Worm (Caenorhabditis elegans) whole organism, young adult: Measurements from ENCODE around the gene myo-3.
A peak's percentile ranks its signal among the peaks of the same experiment; 100 is the strongest.

Experiments
- B0035.1 ChIP-seq: sonication (generic microtip); optimal IDR thresholded peaks from 2 replicates; lab custom pipeline; 2016; ENCODE audit warnings: missing genetic modification characterization, mild to moderate bottlenecking, missing compliant biosample characterization, missing genotype, missing genetic modification reagents
- F23B12.7 ChIP-seq: sonication (generic microtip); optimal IDR thresholded peaks from 2 replicates; lab custom pipeline; 2017; ENCODE audit warnings: missing genetic modification characterization, mild to moderate bottlenecking, missing compliant biosample characterization, antibody characterized with exemption, moderate library complexity; ENCODE audit not compliant: insufficient read depth
- F39B2.1 ChIP-seq: fragments of 200-800 bp; sonication (Bioruptor generic); IDR thresholded peaks from 2 replicates; pipeline ENCODE4 v1.3.6; 2022; ENCODE audit warnings: missing genetic modification reagents, missing genetic modification characterization, missing compliant biosample characterization
- F52B5.7 ChIP-seq: sonication (generic microtip); optimal IDR thresholded peaks from 2 replicates; lab custom pipeline; 2016; ENCODE audit warnings: mild to moderate bottlenecking, missing genetic modification characterization, missing compliant biosample characterization
- T26A5.8 ChIP-seq: sonication (generic microtip); optimal IDR thresholded peaks from 2 replicates; lab custom pipeline; 2016; ENCODE audit warnings: missing genetic modification characterization, missing compliant biosample characterization
- Y53G8AR.9 ChIP-seq: fragments of 200-800 bp; sonication (Bioruptor generic); conservative IDR thresholded peaks from 2 replicates; pipeline ENCODE4 v1.3.6; 2022; ENCODE audit warnings: missing genetic modification reagents, missing genetic modification characterization, missing compliant biosample characterization
- Y56A3A.18 ChIP-seq: fragments of 200-800 bp; sonication (Bioruptor generic); IDR thresholded peaks from 2 replicates; pipeline ENCODE4 v1.3.6; 2022; ENCODE audit warnings: missing genetic modification reagents, missing genetic modification characterization, missing compliant biosample characterization
- Y67H2A.10 ChIP-seq: fragments of 200-800 bp; sonication (Bioruptor generic); conservative IDR thresholded peaks from 2 replicates; pipeline ENCODE4 v1.3.6; 2022; ENCODE audit warnings: missing genetic modification reagents, missing genetic modification characterization, missing compliant biosample characterization
- Y95B8A.8 ChIP-seq: fragments of 200-800 bp; sonication (Bioruptor generic); IDR thresholded peaks from 2 replicates; pipeline ENCODE4 v1.3.6; 2022; ENCODE audit warnings: missing genetic modification reagents, missing genetic modification characterization, missing compliant biosample characterization
- attf-5 ChIP-seq: fragments of 200-800 bp; sonication (Bioruptor generic); optimal IDR thresholded peaks from 2 replicates; lab custom pipeline; 2018; ENCODE audit warnings: mild to moderate bottlenecking, missing genetic modification characterization, missing compliant biosample characterization
- ceh-100 ChIP-seq: fragments of 200-800 bp; sonication (Bioruptor generic); IDR thresholded peaks from 2 replicates; pipeline ENCODE4 v1.3.6; 2022; ENCODE audit warnings: missing genetic modification reagents, missing genetic modification characterization, missing compliant biosample characterization
- ceh-40 ChIP-seq: fragments of 200-800 bp; sonication (Bioruptor generic); IDR thresholded peaks from 2 replicates; pipeline ENCODE4 v1.3.6; 2022; ENCODE audit warnings: missing genetic modification characterization, missing compliant biosample characterization
- dox-1 ChIP-seq: fragments of 200-800 bp; sonication (Bioruptor generic); IDR thresholded peaks from 2 replicates; pipeline ENCODE4 v1.3.6; 2022; ENCODE audit warnings: missing genetic modification reagents, missing genetic modification characterization, missing compliant biosample characterization
- dpl-1 ChIP-seq: fragments of 150-350 bp; optimal IDR thresholded peaks from 2 replicates; lab custom pipeline; 2014; ENCODE audit warnings: missing biosample characterization, missing genetic modification reagents, missing genetic modification characterization
- ets-4 ChIP-seq: fragments of 200-800 bp; sonication (Bioruptor generic); optimal IDR thresholded peaks from 2 replicates; lab custom pipeline; 2018; ENCODE audit warnings: mild to moderate bottlenecking, missing genetic modification characterization, missing compliant biosample characterization
- fkh-3 ChIP-seq: sonication (generic microtip); optimal IDR thresholded peaks from 2 replicates; lab custom pipeline; 2016; ENCODE audit warnings: mild to moderate bottlenecking, missing genetic modification characterization, missing compliant biosample characterization
- hmg-20 ChIP-seq: fragments of 200-800 bp; sonication (Bioruptor generic); IDR thresholded peaks from 2 replicates; pipeline ENCODE4 v1.3.6; 2022; ENCODE audit warnings: missing genetic modification reagents, missing genetic modification characterization, missing compliant biosample characterization
- hsf-1 ChIP-seq: fragments of 200-800 bp; sonication (Bioruptor generic); IDR thresholded peaks from 2 replicates; pipeline ENCODE4 v1.3.6; 2022; ENCODE audit warnings: missing genetic modification reagents, missing genetic modification characterization, missing compliant biosample characterization
- lag-1 ChIP-seq: fragments of 200-800 bp; sonication (Bioruptor generic); IDR thresholded peaks from 2 replicates; pipeline ENCODE4 v1.3.6; 2022; ENCODE audit warnings: missing genetic modification reagents, missing genetic modification characterization, missing compliant biosample characterization
- let-526 ChIP-seq: fragments of 200-800 bp; sonication (Bioruptor generic); IDR thresholded peaks from 2 replicates; pipeline ENCODE4 v1.3.6; 2022; ENCODE audit warnings: missing genetic modification reagents, missing genetic modification characterization, missing compliant biosample characterization
- lin-26 ChIP-seq: fragments of 200-800 bp; sonication (Bioruptor generic); IDR thresholded peaks from 2 replicates; pipeline ENCODE4 v1.3.6; 2022; ENCODE audit warnings: missing genetic modification reagents, missing genetic modification characterization, missing compliant biosample characterization
- madf-3 ChIP-seq: fragments of 200-800 bp; sonication (Bioruptor generic); IDR thresholded peaks from 2 replicates; pipeline ENCODE4 v1.3.6; 2022; ENCODE audit warnings: missing genetic modification reagents, missing genetic modification characterization, missing compliant biosample characterization
- madf-8 ChIP-seq: fragments of 200-800 bp; sonication (Bioruptor generic); conservative IDR thresholded peaks from 2 replicates; pipeline ENCODE4 v1.3.6; 2022; ENCODE audit warnings: missing genetic modification reagents, missing genetic modification characterization, missing compliant biosample characterization
- mel-28 ChIP-seq: sonication (generic microtip); optimal IDR thresholded peaks from 2 replicates; lab custom pipeline; 2016; ENCODE audit warnings: borderline replicate concordance, mild to moderate bottlenecking, missing genetic modification characterization, missing compliant biosample characterization
- mes-4 ChIP-seq: sonication (generic microtip); optimal IDR thresholded peaks from 2 replicates; lab custom pipeline; 2016; ENCODE audit warnings: missing genotype, missing genetic modification characterization, missing compliant biosample characterization
- nfya-2 ChIP-seq: fragments of 200-800 bp; sonication (Bioruptor generic); IDR thresholded peaks from 2 replicates; pipeline ENCODE4 v1.3.6; 2022; ENCODE audit warnings: missing genetic modification reagents, missing genetic modification characterization, missing compliant biosample characterization
- nfyb-1 ChIP-seq: fragments of 200-800 bp; sonication (Bioruptor generic); IDR thresholded peaks from 2 replicates; pipeline ENCODE4 v1.3.6; 2022; ENCODE audit warnings: missing genetic modification reagents, missing genetic modification characterization, missing compliant biosample characterization
- nhr-80 ChIP-seq: sonication (generic microtip); optimal IDR thresholded peaks from 2 replicates; lab custom pipeline; 2016; ENCODE audit warnings: missing genetic modification characterization, missing compliant biosample characterization
- rpc-1 ChIP-seq, 2 experiments: fragments of 150-350 bp in 1 of 2; sonication (generic microtip) in 1 of 2; optimal IDR thresholded peaks; 2 replicates each; lab custom pipeline; 2014 to 2018; ENCODE audit warnings: missing biosample characterization in 1 of 2, missing genetic modification characterization in 1 of 2, missing genetic modification reagents in 1 of 2, missing genotype in 1 of 2
- somi-1 ChIP-seq: fragments of 200-800 bp; sonication (Bioruptor generic); optimal IDR thresholded peaks from 2 replicates; lab custom pipeline; 2018; ENCODE audit warnings: mild to moderate bottlenecking, missing genetic modification characterization, missing compliant biosample characterization
- tbx-9 ChIP-seq: sonication (generic microtip); optimal IDR thresholded peaks from 2 replicates; lab custom pipeline; 2016; ENCODE audit warnings: borderline replicate concordance, missing genetic modification characterization, inconsistent platforms, missing compliant biosample characterization
- ztf-18 ChIP-seq: sonication (generic microtip); optimal IDR thresholded peaks from 2 replicates; lab custom pipeline; 2016; ENCODE audit warnings: missing genotype, mild to moderate bottlenecking, missing genetic modification characterization, missing compliant biosample characterization
- ztf-26 ChIP-seq: sonication (generic microtip); optimal IDR thresholded peaks from 2 replicates; lab custom pipeline; 2017; ENCODE audit warnings: missing genetic modification characterization, missing compliant biosample characterization
- ztf-6 ChIP-seq: fragments of 200-800 bp; sonication (Bioruptor generic); IDR thresholded peaks from 2 replicates; pipeline ENCODE4 v1.3.6; 2022; ENCODE audit warnings: missing genetic modification reagents, missing genetic modification characterization, missing compliant biosample characterization

Gene myo-3

ce11 chrV:12235502-12235901 is 1.4 kb upstream of the myo-3 start (continued):
- TF ChIP-seq madf-3 (no peak), attf-5 (no peak), F39B2.1 (GFP tag; lab: Robert Waterston, UW) (no peak)

- TF ChIP-seq lin-26 (GFP tag; lab: Robert Waterston, UW) (no peak), ztf-26 (tag; lab: Kevin White, UChicago) (no peak), rpc-1 (optimal IDR thresholded peaks at IDR 0.05; lab: Kevin White, UChicago) (no peak), rpc-1 (tag; optimal IDR thresholded peaks at IDR 0.05; lab: Kevin White, UChicago) (no peak), fkh-3 (tag; lab: Kevin White, UChicago) (no peak), B0035.1 (no peak), Y56A3A.18 (GFP tag; lab: Robert Waterston, UW) (no peak), dpl-1 (GFP tag; lab: Kevin White, UChicago) (no peak), hmg-20 (no peak), mel-28 (no peak), dox-1 (GFP tag; lab: Robert Waterston, UW) (no peak), ets-4 (GFP tag; lab: Kevin White, UChicago) (no peak), ceh-40 (GFP tag; lab: Robert Waterston, UW) (no peak)
- TF ChIP-seq, all 124 proteins: peak for 0
These were observed 718 bp downstream of the myo-3 start for ce11 chrV:12233425-12233824.

DNA sequence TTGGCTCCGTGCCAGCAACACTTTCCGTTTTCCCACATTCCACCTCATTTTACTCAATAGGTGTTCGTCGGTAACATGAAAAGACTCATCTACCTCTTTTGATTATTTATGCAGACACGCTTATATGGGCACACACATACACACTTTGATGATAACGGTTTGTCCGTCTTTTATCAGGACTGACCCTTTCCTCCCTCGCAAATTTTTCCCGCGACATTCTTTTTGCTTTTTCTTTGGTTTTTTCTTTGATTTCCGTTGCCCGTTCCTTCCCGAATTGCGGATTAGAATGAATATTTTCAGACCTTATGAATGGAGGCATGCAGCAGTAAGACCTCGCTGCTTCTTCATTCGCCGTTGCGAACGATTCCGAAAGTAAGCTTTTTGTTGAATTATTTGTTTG is 21.1 kb downstream of the myo-3 start, which contains the start of gene vab-8:
Gene vab-8, plus strand, starts transcription at position 301 of the 400 bp plus-strand sequence.
- TF ChIP-seq ceh-100 (no peak), nhr-80 (tag; lab: Kevin White, UChicago) (peak; percentile 57)

DNA sequence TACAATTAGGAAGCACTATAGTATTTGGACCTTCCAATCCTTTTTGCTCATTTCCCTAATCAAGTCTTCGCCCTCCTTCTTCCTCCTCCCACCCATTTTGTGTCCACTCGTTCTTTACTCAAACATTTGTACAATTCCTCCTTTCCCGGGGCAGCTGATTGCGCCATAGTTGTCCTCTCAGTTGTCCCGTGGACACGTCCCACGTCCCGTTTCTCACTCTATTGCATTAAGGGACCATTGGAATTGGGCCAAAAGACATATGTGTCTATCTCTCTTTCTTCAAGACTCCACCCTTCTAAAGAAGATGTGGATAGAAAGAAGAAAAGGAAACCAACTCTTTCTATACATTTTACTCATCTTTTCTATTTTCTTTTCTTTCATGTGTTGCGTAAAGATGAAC is 23.1 kb downstream of the myo-3 start:
- no peak for TF ChIP-seq B0035.1
- TF ChIP-seq T26A5.8 (tag; lab: Kevin White, UChicago) = no peak
- TF ChIP-seq ztf-26 (tag; lab: Kevin White, UChicago) = no peak
- TF ChIP-seq F23B12.7 (tag; lab: Kevin White, UChicago) = no peak
- no peak for TF ChIP-seq ets-4 (GFP tag; lab: Kevin White, UChicago)
- no peak for TF ChIP-seq nfyb-1 (GFP tag; lab: Robert Waterston, UW)
- no peak for TF ChIP-seq Y53G8AR.9 (GFP tag; lab: Robert Waterston, UW)
- TF ChIP-seq Y95B8A.8 (GFP tag; lab: Robert Waterston, UW) = no peak
- TF ChIP-seq hsf-1 (GFP tag; lab: Robert Waterston, UW) = no peak
- TF ChIP-seq madf-8 = no peak
- no peak for TF ChIP-seq somi-1
- no peak for TF ChIP-seq rpc-1 (optimal IDR thresholded peaks at IDR 0.05; lab: Kevin White, UChicago)
- TF ChIP-seq rpc-1 (tag; optimal IDR thresholded peaks at IDR 0.05; lab: Kevin White, UChicago) = no peak
- no peak for TF ChIP-seq F52B5.7 (tag; lab: Kevin White, UChicago)
- no peak for TF ChIP-seq ztf-18 (tag; lab: Kevin White, UChicago)
- TF ChIP-seq nfya-2 (GFP tag; lab: Robert Waterston, UW) = no peak
- no peak for TF ChIP-seq tbx-9 (tag; lab: Kevin White, UChicago)
- TF ChIP-seq let-526 (GFP tag; lab: Robert Waterston, UW) = no peak
- TF ChIP-seq mes-4 (tag; lab: Kevin White, UChicago) = no peak
- TF ChIP-seq lag-1 (GFP tag; lab: Robert Waterston, UW) = no peak

DNA sequence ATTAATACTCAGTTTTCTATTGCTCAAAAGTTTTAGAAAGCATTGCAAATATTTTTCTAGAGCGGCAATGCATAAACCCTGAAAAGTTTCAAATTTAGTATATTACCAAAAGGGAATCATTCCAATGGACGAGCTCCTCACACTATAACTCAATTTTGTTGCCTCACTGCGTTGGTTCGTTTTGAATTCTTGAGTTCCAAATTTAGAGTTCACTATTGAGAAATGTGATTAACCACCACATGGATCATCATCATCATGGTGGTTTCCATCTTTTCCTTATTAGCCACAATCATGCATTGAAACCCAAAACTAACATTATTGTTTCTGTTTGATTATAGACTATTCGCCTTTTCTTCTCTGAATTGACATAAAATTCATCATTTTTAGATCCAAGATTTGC is 24.2 kb downstream of the myo-3 start:
- TF ChIP-seq ets-4 (GFP tag; lab: Kevin White, UChicago) (no peak), Y67H2A.10 (GFP tag; lab: Robert Waterston, UW) (no peak), ztf-6 (GFP tag; lab: Robert Waterston, UW) (no peak)
